Worm (Caenorhabditis elegans): ENCODE results near the gene T10C6.6.
"Not testable (repeated sequence)": the region's sequence is repeated elsewhere in the genome, so short reads cannot be mapped to it uniquely, and the experiment has no call there.

ce11 chrV:16040140-16040827 lies 16.2 kb downstream of the T10C6.6 start, which contains the start of the genes his-4 and his-3:
- not testable (repeated sequence) for TF ChIP-seq med-1 (GFP tag; optimal IDR thresholded peaks at IDR 0.05; ENCODE audit: insufficient read depth); klf-2 (GFP tag; conservative IDR thresholded peaks at IDR 0.05)
- TF ChIP-seq flt-1 (GFP tag; IDR thresholded peaks at IDR 0.05) (peak; percentile 64; the same call in 1 of the 2 replicates), T22C8.4 (GFP tag; IDR thresholded peaks at IDR 0.05) (peak; percentile 12; the same call in 1 of the 2 replicates), cog-1 (tag; optimal IDR thresholded peaks at IDR 0.05) (peak; percentile 31), ref-1 (GFP tag; conservative IDR thresholded peaks at IDR 0.05) (0 out of 2 replicates have a peak, but pooled peaks have one; percentile 7), ztf-29 (GFP tag; IDR thresholded peaks at IDR 0.05) (peak; percentile 76)

All from whole organism, midembryonic.